Worm (Caenorhabditis elegans): ENCODE data around the gene C07D10.5.

DNA sequence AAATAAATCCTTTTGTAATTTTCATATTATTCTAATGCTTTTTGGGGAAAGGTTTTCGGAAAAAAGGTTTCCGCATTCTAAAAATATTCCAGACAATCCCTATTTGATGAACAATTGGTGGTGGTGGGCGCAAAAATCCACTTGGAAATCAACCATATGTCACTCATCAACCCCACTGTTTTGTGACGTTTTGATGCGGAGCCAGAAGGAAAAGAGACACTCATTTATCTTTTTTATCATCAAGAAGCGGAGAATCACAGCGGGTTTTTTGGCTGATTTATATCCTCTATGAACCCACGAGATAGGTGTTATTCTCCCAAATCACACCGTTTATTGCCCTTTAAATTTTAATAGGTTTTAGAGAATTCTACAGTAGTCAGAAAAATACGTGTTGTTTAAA lies 24.2 kb upstream of the C07D10.5 start:
- TF ChIP-seq him-1 (tag; optimal IDR thresholded peaks at IDR 0.05): no peak
- TF ChIP-seq dao-5 (tag; optimal IDR thresholded peaks at IDR 0.05): no peak
